Fruit fly (Drosophila melanogaster): ENCODE measurements around the gene CG42570.

DNA sequence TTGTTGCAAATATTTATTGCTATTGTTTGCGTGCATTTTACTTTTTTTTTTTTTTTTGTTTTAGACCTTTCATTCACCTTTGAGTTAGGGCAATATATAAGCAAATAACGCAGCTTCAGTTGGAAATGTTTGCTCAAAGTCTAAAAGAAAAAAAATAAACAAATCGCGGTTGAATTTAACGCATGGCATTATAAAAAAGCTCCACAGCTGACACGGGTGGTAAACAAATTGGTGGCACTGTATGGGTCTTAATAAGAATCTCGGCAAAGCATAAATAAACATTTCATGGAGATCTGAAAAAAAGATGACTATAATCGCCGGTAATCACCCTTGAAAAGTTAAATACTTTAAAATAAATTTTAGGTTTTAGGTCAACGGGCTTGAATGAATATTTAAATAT is 23.2 kb upstream of the CG42570 start:
- TF ChIP-seq CG8478 (optimal IDR thresholded peaks at IDR 0.05) (no peak), CTCF (optimal IDR thresholded peaks at IDR 0.05) (no peak)
